Worm (Caenorhabditis elegans): ENCODE results near the gene B0034.2.

ce11 chrII:5902139-5902538 is 42.0 kb downstream of the B0034.2 start:
- TF ChIP-seq hmbx-1 (tag; optimal IDR thresholded peaks at IDR 0.05) (no peak), ets-7 (tag; optimal IDR thresholded peaks at IDR 0.05) (no peak), B0310.2 (tag; optimal IDR thresholded peaks at IDR 0.05) (no peak)
